Fruit fly (Drosophila melanogaster): ENCODE data around the gene CapaR.

- TF ChIP-seq CG8478 (optimal IDR thresholded peaks at IDR 0.05) (no peak), psq (optimal IDR thresholded peaks at IDR 0.05) (no peak), EcR (GFP tag; optimal IDR thresholded peaks at IDR 0.05) (no peak), usp (GFP tag; optimal IDR thresholded peaks at IDR 0.05) (no peak), pan (optimal IDR thresholded peaks at IDR 0.05) (no peak), Dll (optimal IDR thresholded peaks at IDR 0.05) (no peak)
Observed at dm6 chr3L:21539245-21540196, 22.5 kb downstream of the CapaR start, which contains the start of the genes COX8 and VhaM9.7-b.

Measured in whole organism.